Fruit fly (Drosophila melanogaster) whole organism, embryonic: ENCODE data around the gene Elo68alpha.

ENCODE experiments used
- Atf3 ChIP-seq: fragments of 200-800 bp; sonication (Bioruptor generic); optimal IDR thresholded peaks from 3 replicates; lab custom pipeline; 2016; ENCODE audit warnings: missing biosample characterization, missing genetic modification characterization
- Bdp1 ChIP-seq: fragments of 200-800 bp; sonication (Bioruptor generic); optimal IDR thresholded peaks from 3 replicates; lab custom pipeline; 2016; ENCODE audit warnings: missing biosample characterization, missing genetic modification characterization
- Blimp-1 ChIP-seq: fragments of 200-800 bp; sonication (Bioruptor generic); optimal IDR thresholded peaks from 3 replicates; lab custom pipeline; 2018; ENCODE audit warnings: missing biosample characterization, missing genetic modification characterization, mild to moderate bottlenecking, moderate library complexity, missing genetic modification reagents
- Bteb2 ChIP-seq: fragments of 200-800 bp; sonication (Bioruptor generic); optimal IDR thresholded peaks from 2 replicates; lab custom pipeline; 2016; ENCODE audit warnings: missing biosample characterization, missing genetic modification characterization
- C15 ChIP-seq: fragments of 200-800 bp; sonication (Bioruptor generic); IDR thresholded peaks from 3 replicates; pipeline ENCODE4 v1.3.6; 2022; ENCODE audit warnings: missing biosample characterization, missing genetic modification characterization
- CG10366 ChIP-seq: fragments of 200-800 bp; sonication (Bioruptor generic); IDR thresholded peaks from 2 replicates; pipeline ENCODE4 v1.3.6; 2022; ENCODE audit warnings: missing biosample characterization, missing genetic modification characterization
- CG10431 ChIP-seq: fragments of 200-800 bp; sonication (Bioruptor generic); optimal IDR thresholded peaks from 3 replicates; lab custom pipeline; 2018; ENCODE audit warnings: missing biosample characterization, mild to moderate bottlenecking, missing genetic modification characterization
- CG11504 ChIP-seq: fragments of 200-800 bp; sonication (Bioruptor generic); optimal IDR thresholded peaks from 3 replicates; lab custom pipeline; 2019; ENCODE audit warnings: missing biosample characterization, mild to moderate bottlenecking, missing genetic modification characterization, moderate library complexity
- CG12071 ChIP-seq: fragments of 200-800 bp; sonication (Bioruptor generic); optimal IDR thresholded peaks from 3 replicates; lab custom pipeline; 2018; ENCODE audit warnings: missing biosample characterization, mild to moderate bottlenecking, missing genetic modification characterization
- CG12219 ChIP-seq: fragments of 200-800 bp; sonication (Bioruptor generic); optimal IDR thresholded peaks from 3 replicates; lab custom pipeline; 2018; ENCODE audit warnings: missing biosample characterization, mild to moderate bottlenecking, missing genetic modification characterization
- CG12299 ChIP-seq: fragments of 200-800 bp; sonication (Bioruptor generic); optimal IDR thresholded peaks from 2 replicates; lab custom pipeline; 2018; ENCODE audit warnings: missing biosample characterization, mild to moderate bottlenecking, missing genetic modification characterization
- CG15269 ChIP-seq: fragments of 200-800 bp; sonication (Bioruptor generic); optimal IDR thresholded peaks from 2 replicates; lab custom pipeline; 2018; ENCODE audit warnings: missing biosample characterization, mild to moderate bottlenecking, missing genetic modification characterization, moderate library complexity
- CG2120 ChIP-seq: fragments of 200-800 bp; sonication (Bioruptor generic); optimal IDR thresholded peaks from 3 replicates; lab custom pipeline; 2016; ENCODE audit warnings: missing biosample characterization, missing genetic modification characterization
- CG2129 ChIP-seq: fragments of 200-800 bp; sonication (Bioruptor generic); IDR thresholded peaks from 2 replicates; pipeline ENCODE4 v1.3.6; 2022; ENCODE audit warnings: missing biosample characterization, missing genetic modification characterization; ENCODE audit not compliant: partially characterized antibody
- CG30403 ChIP-seq: fragments of 200-800 bp; sonication (Bioruptor generic); optimal IDR thresholded peaks from 3 replicates; lab custom pipeline; 2016; ENCODE audit warnings: missing biosample characterization, missing genetic modification characterization
- CG34224 ChIP-seq: fragments of 200-800 bp; sonication (Bioruptor generic); IDR thresholded peaks from 3 replicates; pipeline ENCODE4 v1.3.6; 2022; ENCODE audit warnings: missing biosample characterization, missing genetic modification characterization; ENCODE audit not compliant: partially characterized antibody
- CG3838 ChIP-seq: fragments of 200-800 bp; sonication (Bioruptor generic); optimal IDR thresholded peaks from 3 replicates; lab custom pipeline; 2016; ENCODE audit warnings: missing biosample characterization, missing genetic modification characterization
- CG4328 ChIP-seq: fragments of 200-800 bp; sonication (Bioruptor generic); optimal IDR thresholded peaks from 3 replicates; lab custom pipeline; 2017; ENCODE audit warnings: missing biosample characterization, missing genetic modification reagents, missing genetic modification characterization
- CG6175 ChIP-seq: fragments of 200-800 bp; sonication (Bioruptor generic); IDR thresholded peaks from 3 replicates; pipeline ENCODE4 v1.3.6; 2022; ENCODE audit warnings: missing biosample characterization, missing genetic modification characterization
- CG7556 ChIP-seq: fragments of 200-800 bp; sonication (Bioruptor generic); optimal IDR thresholded peaks from 2 replicates; lab custom pipeline; 2017; ENCODE audit warnings: missing biosample characterization, mild to moderate bottlenecking, missing genetic modification characterization
- CG7786 ChIP-seq: fragments of 200-800 bp; sonication (Bioruptor generic); optimal IDR thresholded peaks from 2 replicates; lab custom pipeline; 2016; ENCODE audit warnings: missing biosample characterization, missing genetic modification characterization
- CG7987 ChIP-seq: fragments of 200-800 bp; sonication (Bioruptor generic); optimal IDR thresholded peaks from 2 replicates; lab custom pipeline; 2018; ENCODE audit warnings: missing biosample characterization, mild to moderate bottlenecking, missing genetic modification characterization, moderate library complexity
- CG8281 ChIP-seq: fragments of 200-800 bp; sonication (Bioruptor generic); optimal IDR thresholded peaks from 2 replicates; lab custom pipeline; 2018; ENCODE audit warnings: missing biosample characterization, mild to moderate bottlenecking, missing genetic modification characterization, moderate library complexity
- CG9797 ChIP-seq: fragments of 200-800 bp; sonication (Bioruptor generic); optimal IDR thresholded peaks from 3 replicates; lab custom pipeline; 2018; ENCODE audit warnings: missing biosample characterization, mild to moderate bottlenecking, missing genetic modification characterization
- Dref ChIP-seq: fragments of 200-800 bp; sonication (Bioruptor generic); IDR thresholded peaks from 2 replicates; pipeline ENCODE4 v1.3.6; 2022; ENCODE audit warnings: missing biosample characterization, missing genetic modification characterization
- ERR ChIP-seq: fragments of 200-800 bp; sonication (Bioruptor generic); optimal IDR thresholded peaks from 2 replicates; lab custom pipeline; 2016; ENCODE audit warnings: missing biosample characterization, missing genetic modification characterization
- Gsc ChIP-seq: fragments of 200-800 bp; sonication (Bioruptor generic); IDR thresholded peaks from 2 replicates; pipeline ENCODE4 v1.3.6; 2022; ENCODE audit warnings: missing biosample characterization, missing genetic modification characterization
- MESR4 ChIP-seq: fragments of 200-800 bp; sonication (Bioruptor generic); optimal IDR thresholded peaks from 2 replicates; lab custom pipeline; 2018; ENCODE audit warnings: missing biosample characterization, mild to moderate bottlenecking, missing genetic modification characterization, moderate library complexity
- Myb ChIP-seq: fragments of 200-800 bp; sonication (Bioruptor generic); optimal IDR thresholded peaks from 2 replicates; lab custom pipeline; 2016; ENCODE audit warnings: missing biosample characterization, missing genetic modification characterization
- Optix ChIP-seq: fragments of 200-800 bp; sonication (Bioruptor generic); IDR thresholded peaks from 3 replicates; pipeline ENCODE4 v1.3.6; 2022; ENCODE audit warnings: missing biosample characterization, missing genetic modification characterization
- Side ChIP-seq: fragments of 200-800 bp; sonication (Bioruptor generic); optimal IDR thresholded peaks from 2 replicates; lab custom pipeline; 2016; ENCODE audit warnings: missing biosample characterization, missing genetic modification characterization
- Sry-δ ChIP-seq: fragments of 200-800 bp; sonication (Bioruptor generic); optimal IDR thresholded peaks from 2 replicates; lab custom pipeline; 2016; ENCODE audit warnings: missing biosample characterization, missing genetic modification characterization
- Trl ChIP-seq, 3 experiments: fragments of >200 bp in 2 of 3; fragments of 200-800 bp in 1 of 3; sonication (Bioruptor generic) in 1 of 3; optimal IDR thresholded peaks; 2 replicates in 1 of 3; 3 replicates in 2 of 3; lab custom pipeline; 2016 to 2017; ENCODE audit warnings: missing biosample characterization in 1 of 3, missing genetic modification characterization in 1 of 3
- Xrp1 ChIP-seq: fragments of 200-800 bp; sonication (Bioruptor generic); IDR thresholded peaks from 2 replicates; pipeline ENCODE4 v1.3.6; 2022; ENCODE audit warnings: missing biosample characterization, missing genetic modification characterization
- bbx ChIP-seq: fragments of 200-800 bp; sonication (Bioruptor generic); IDR thresholded peaks from 2 replicates; pipeline ENCODE4 v1.3.6; 2022; ENCODE audit warnings: missing biosample characterization, missing genetic modification characterization; ENCODE audit not compliant: partially characterized antibody
- cg ChIP-seq: fragments of 200-800 bp; sonication (Bioruptor generic); optimal IDR thresholded peaks from 3 replicates; lab custom pipeline; 2019; ENCODE audit warnings: missing biosample characterization, mild to moderate bottlenecking, missing genetic modification characterization, moderate library complexity
- crc ChIP-seq: fragments of 200-800 bp; sonication (Bioruptor generic); optimal IDR thresholded peaks from 2 replicates; lab custom pipeline; 2016; ENCODE audit warnings: missing biosample characterization, missing genetic modification characterization
- fd102C ChIP-seq: fragments of 200-800 bp; sonication (Bioruptor generic); optimal IDR thresholded peaks from 2 replicates; lab custom pipeline; 2018; ENCODE audit warnings: missing biosample characterization, mild to moderate bottlenecking, missing genetic modification characterization, moderate library complexity
- fd96Cb ChIP-seq: fragments of 200-800 bp; sonication (Bioruptor generic); optimal IDR thresholded peaks from 2 replicates; lab custom pipeline; 2018; ENCODE audit warnings: missing biosample characterization, mild to moderate bottlenecking, missing genetic modification characterization, moderate library complexity
- gcm ChIP-seq: fragments of 200-800 bp; sonication (Bioruptor generic); optimal IDR thresholded peaks from 2 replicates; lab custom pipeline; 2019; ENCODE audit warnings: missing biosample characterization, mild to moderate bottlenecking, missing genetic modification characterization, moderate library complexity
- hbn ChIP-seq: fragments of 200-800 bp; sonication (Bioruptor generic); IDR thresholded peaks from 2 replicates; pipeline ENCODE4 v1.3.6; 2022; ENCODE audit warnings: missing biosample characterization, missing genetic modification characterization; ENCODE audit not compliant: partially characterized antibody
- org-1 ChIP-seq: fragments of 200-800 bp; sonication (Bioruptor generic); optimal IDR thresholded peaks from 2 replicates; lab custom pipeline; 2017; ENCODE audit warnings: missing biosample characterization, missing genetic modification characterization
- psq ChIP-seq: fragments of 200-800 bp; sonication (Bioruptor generic); optimal IDR thresholded peaks from 2 replicates; lab custom pipeline; 2017; ENCODE audit warnings: missing biosample characterization, missing genetic modification characterization
- pum ChIP-seq: fragments of 200-800 bp; sonication (Bioruptor generic); optimal IDR thresholded peaks from 2 replicates; lab custom pipeline; 2016; ENCODE audit warnings: missing biosample characterization, missing genetic modification characterization
- rib ChIP-seq: fragments of 200-800 bp; sonication (Bioruptor generic); IDR thresholded peaks from 2 replicates; pipeline ENCODE4 v1.3.6; 2022; ENCODE audit warnings: missing biosample characterization, missing genetic modification characterization
- sna ChIP-seq: fragments of 200-800 bp; sonication (Bioruptor generic); IDR thresholded peaks from 2 replicates; pipeline ENCODE4 v1.3.6; 2022; ENCODE audit warnings: missing biosample characterization, missing genetic modification characterization; ENCODE audit not compliant: partially characterized antibody
- sug ChIP-seq: fragments of 200-800 bp; optimal IDR thresholded peaks from 2 replicates; lab custom pipeline; 2019; ENCODE audit warnings: missing biosample characterization, mild to moderate bottlenecking, missing genetic modification characterization, moderate library complexity
- tup ChIP-seq: fragments of 200-800 bp; sonication (Bioruptor generic); optimal IDR thresholded peaks from 2 replicates; lab custom pipeline; 2016; ENCODE audit warnings: missing biosample characterization, mild to moderate bottlenecking, missing genetic modification characterization, moderate library complexity
- tx ChIP-seq: fragments of 200-800 bp; sonication (Bioruptor generic); optimal IDR thresholded peaks from 2 replicates; lab custom pipeline; 2016; ENCODE audit warnings: missing biosample characterization, missing genetic modification characterization

Gene Elo68alpha

DNA sequence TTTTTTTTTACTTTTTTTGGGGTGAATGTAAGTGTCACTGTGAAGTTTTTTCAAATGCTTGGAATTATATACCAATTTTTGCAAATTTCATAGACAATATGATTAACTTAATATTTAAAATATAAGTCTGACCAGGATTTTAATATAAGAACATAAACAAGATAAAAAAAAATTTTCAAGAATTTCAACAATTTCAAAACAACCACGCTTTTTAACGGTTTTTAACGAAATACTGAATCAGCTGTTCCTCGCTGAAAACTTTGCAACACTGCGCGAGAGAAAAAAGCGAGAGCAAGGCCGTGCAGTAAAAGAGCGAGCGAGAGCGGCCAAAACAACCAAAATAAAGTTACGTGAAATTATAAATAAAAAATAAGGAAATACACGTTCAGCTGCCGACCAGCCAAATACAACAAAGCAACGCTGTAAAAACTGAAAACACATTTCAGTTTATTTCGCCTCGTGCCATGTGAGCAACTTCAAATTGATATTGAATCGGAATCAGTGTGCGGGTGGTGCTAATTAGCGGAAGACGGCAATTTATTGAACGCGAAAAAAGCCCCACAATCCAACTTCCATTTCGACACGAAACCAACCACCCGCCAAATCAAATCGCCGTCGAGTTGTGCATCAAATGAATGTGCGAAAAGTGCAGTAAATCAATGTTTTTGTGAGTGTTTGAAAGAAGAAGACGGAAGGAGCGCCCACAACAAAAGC is 6.5 kb downstream of the Elo68alpha start, which contains the start of the genes CG46439, Iyd and CG33947 (continued):
- TF ChIP-seq CG15269 (tag; lab: Kevin White, UChicago) (peak; percentile 32), CG12071 (no peak), psq (GFP tag; lab: Kevin White, UChicago) (no peak), CG6175 (GFP tag; lab: Robert Waterston, UW) (no peak), MESR4 (GFP tag; lab: Kevin White, UChicago) (peak; percentile 37), Sry-δ (GFP tag; lab: Kevin White, UChicago) (no peak), Bdp1 (GFP tag; lab: Kevin White, UChicago) (no peak), pum (GFP tag; lab: Kevin White, UChicago) (no peak), cg (GFP tag; lab: Kevin White, UChicago) (no peak), CG11504 (tag; lab: Kevin White, UChicago) (peak; percentile 18), CG12219 (GFP tag; lab: Kevin White, UChicago) (no peak), Trl (optimal IDR thresholded peaks at IDR 0.05; lab: Kevin White, UChicago) (peak; percentile 89 to 92), Trl (GFP tag; optimal IDR thresholded peaks at IDR 0.05; lab: Kevin White, UChicago) (peak; percentile 60), CG2129 (no peak), CG7786 (no peak), ERR (GFP tag; lab: Kevin White, UChicago) (no peak), CG8281 (no peak), sna (GFP tag; lab: Robert Waterston, UW) (peak; percentile 54), gcm (GFP tag; lab: Kevin White, UChicago) (peak; percentile 54), bbx (GFP tag; lab: Robert Waterston, UW) (no peak), CG7556 (GFP tag; lab: Kevin White, UChicago) (peak; percentile 24), tx (GFP tag; lab: Kevin White, UChicago) (no peak), Myb (GFP tag; lab: Kevin White, UChicago) (peak; percentile 93), CG7987 (GFP tag; lab: Kevin White, UChicago) (no peak), Xrp1 (GFP tag; lab: Robert Waterston, UW) (0 out of 2 replicates have a peak, but pooled peaks have one; percentile 19), Blimp-1 (no peak), CG9797 (GFP tag; lab: Kevin White, UChicago) (peak; percentile 32), Dref (GFP tag; lab: Robert Waterston, UW) (no peak), fd96Cb (tag; lab: Kevin White, UChicago) (no peak), CG4328 (GFP tag; lab: Kevin White, UChicago) (no peak), sug (peak; percentile 11), Side (GFP tag; lab: Kevin White, UChicago) (no peak), crc (no peak), Atf3 (GFP tag; lab: Kevin White, UChicago) (no peak), CG30403 (GFP tag; lab: Kevin White, UChicago) (no peak), tup (GFP tag; lab: Kevin White, UChicago) (no peak), rib (0 out of 2 replicates have a peak, but pooled peaks have one; percentile 26), Optix (GFP tag; lab: Robert Waterston, UW) (0 out of 3 replicates have a peak, but pooled peaks have one; percentile 6), hbn (GFP tag; lab: Robert Waterston, UW) (peak; percentile 44; the same call in 1 of the 2 replicates), CG3838 (GFP tag; lab: Kevin White, UChicago) (no peak), CG34224 (peak; percentile 56; the same call in 2 of the 3 replicates), CG2120 (GFP tag; lab: Kevin White, UChicago) (peak; percentile 26), CG10366 (GFP tag; lab: Robert Waterston, UW) (no peak), C15 (0 out of 3 replicates have a peak, but pooled peaks have one; percentile 19), CG12299 (tag; lab: Kevin White, UChicago) (no peak), CG10431 (GFP tag; lab: Kevin White, UChicago) (no peak), org-1 (GFP tag; lab: Kevin White, UChicago) (no peak), Bteb2 (no peak), fd102C (no peak), Gsc (GFP tag; lab: Robert Waterston, UW) (no peak)
